Worm (Caenorhabditis elegans) whole organism, mixed stage, embryonic: ENCODE results near the gene R03A10.5.

Experiments
- ceh-83 ChIP-seq: fragments of 200-800 bp; sonication (Bioruptor generic); optimal IDR thresholded peaks from 2 replicates; lab custom pipeline; 2018; ENCODE audit warnings: mild to moderate bottlenecking, missing genetic modification characterization, missing compliant biosample characterization
- ces-1 ChIP-seq: fragments of 150-350 bp; optimal IDR thresholded peaks from 2 replicates; lab custom pipeline; 2014; ENCODE audit warnings: missing biosample characterization, missing genetic modification reagents, missing genetic modification characterization
- elt-1 ChIP-seq: sonication (generic microtip); optimal IDR thresholded peaks from 2 replicates; lab custom pipeline; 2017; ENCODE audit warnings: missing genetic modification characterization, mild to moderate bottlenecking, missing compliant biosample characterization, antibody characterized with exemption, moderate library complexity, borderline replicate concordance; ENCODE audit not compliant: insufficient read depth
- ham-2 ChIP-seq: fragments of 200-800 bp; sonication (Bioruptor generic); optimal IDR thresholded peaks from 2 replicates; lab custom pipeline; 2018; ENCODE audit warnings: mild to moderate bottlenecking, missing genetic modification characterization, missing compliant biosample characterization
- lin-13 ChIP-seq: fragments of 150-350 bp; optimal IDR thresholded peaks from 2 replicates; lab custom pipeline; 2014; ENCODE audit warnings: missing biosample characterization, missing genetic modification characterization
- mab-5 ChIP-seq: fragments of 150-350 bp; optimal IDR thresholded peaks from 2 replicates; lab custom pipeline; 2014; ENCODE audit warnings: missing biosample characterization, missing genetic modification characterization
- mep-1 ChIP-seq: fragments of 150-350 bp; optimal IDR thresholded peaks from 2 replicates; lab custom pipeline; 2017; ENCODE audit warnings: missing biosample characterization, missing genetic modification reagents, missing genetic modification characterization, inconsistent platforms
- nhr-28 ChIP-seq: fragments of 150-350 bp; optimal IDR thresholded peaks from 2 replicates; lab custom pipeline; 2014; ENCODE audit warnings: missing biosample characterization, missing genetic modification characterization
- snpc-4 ChIP-seq: fragments of 150-350 bp; optimal IDR thresholded peaks from 2 replicates; lab custom pipeline; 2014; ENCODE audit warnings: missing biosample characterization, missing genetic modification characterization
- tbx-8 ChIP-seq: fragments of 200-800 bp; sonication (Bioruptor generic); optimal IDR thresholded peaks from 2 replicates; lab custom pipeline; 2018; ENCODE audit warnings: mild to moderate bottlenecking, missing genetic modification characterization, moderate library complexity, missing compliant biosample characterization
- unc-39 ChIP-seq: fragments of 150-350 bp; optimal IDR thresholded peaks from 2 replicates; lab custom pipeline; 2014; ENCODE audit warnings: missing biosample characterization, missing genetic modification characterization
- ztf-11 ChIP-seq: fragments of 150-350 bp; optimal IDR thresholded peaks from 2 replicates; lab custom pipeline; 2014; ENCODE audit warnings: missing biosample characterization, missing genetic modification characterization

- TF ChIP-seq elt-1 (tag; lab: Kevin White, UChicago) (no peak), ces-1 (GFP tag; lab: Kevin White, UChicago) (no peak), unc-39 (no peak), lin-13 (tag; lab: Kevin White, UChicago) (no peak), tbx-8 (GFP tag; lab: Kevin White, UChicago) (no peak), mep-1 (no peak), snpc-4 (tag; lab: Kevin White, UChicago) (no peak), ham-2 (GFP tag; lab: Kevin White, UChicago) (no peak), ztf-11 (tag; lab: Kevin White, UChicago) (no peak), mab-5 (no peak), nhr-28 (no peak), ceh-83 (GFP tag; lab: Kevin White, UChicago) (no peak)
Measured at ce11 chrX:15420671-15421070, 25.9 kb upstream of the R03A10.5 start, which contains the start of gene F39D8.3.
